Fruit fly (Drosophila melanogaster) whole organism, pupa: ENCODE results near the gene NetA.

ENCODE experiments used
- CG10348 ChIP-seq: fragments of 200-800 bp; sonication (Bioruptor generic); IDR thresholded peaks from 2 replicates; pipeline ENCODE4 v1.3.6; 2022; ENCODE audit warnings: missing biosample characterization, missing genetic modification characterization
- CG14655 ChIP-seq: fragments of 200-800 bp; sonication (Bioruptor generic); optimal IDR thresholded peaks from 3 replicates; lab custom pipeline; 2017; ENCODE audit warnings: mild to moderate bottlenecking, missing biosample characterization, missing genetic modification reagents, missing genetic modification characterization
- CG32121 ChIP-seq: fragments of 200-800 bp; sonication (Bioruptor generic); IDR thresholded peaks from 2 replicates; pipeline ENCODE4 v1.3.6; 2022; ENCODE audit warnings: missing biosample characterization, missing genetic modification characterization
- CG4496 ChIP-seq: fragments of 200-800 bp; sonication (Bioruptor generic); IDR thresholded peaks from 3 replicates; pipeline ENCODE4 v1.3.6; 2022; ENCODE audit warnings: missing biosample characterization, missing genetic modification characterization
- D1 ChIP-seq: fragments of 200-800 bp; sonication (Bioruptor generic); optimal IDR thresholded peaks from 2 replicates; lab custom pipeline; 2018; ENCODE audit warnings: missing biosample characterization, mild to moderate bottlenecking, missing genetic modification characterization, moderate library complexity
- EcR ChIP-seq: fragments of 200-800 bp; sonication (Bioruptor generic); optimal IDR thresholded peaks from 3 replicates; lab custom pipeline; 2019; ENCODE audit warnings: missing biosample characterization, missing genetic modification characterization, mild to moderate bottlenecking, moderate library complexity, missing genetic modification reagents
- fd96Ca ChIP-seq: fragments of 200-800 bp; sonication (Bioruptor generic); IDR thresholded peaks from 3 replicates; pipeline ENCODE4 v1.3.6; 2022; ENCODE audit warnings: missing biosample characterization, missing genetic modification characterization
- rn ChIP-seq: fragments of 200-800 bp; sonication (Bioruptor generic); IDR thresholded peaks from 2 replicates; pipeline ENCODE4 v1.3.6; 2022; ENCODE audit warnings: missing biosample characterization, missing genetic modification characterization

DNA sequence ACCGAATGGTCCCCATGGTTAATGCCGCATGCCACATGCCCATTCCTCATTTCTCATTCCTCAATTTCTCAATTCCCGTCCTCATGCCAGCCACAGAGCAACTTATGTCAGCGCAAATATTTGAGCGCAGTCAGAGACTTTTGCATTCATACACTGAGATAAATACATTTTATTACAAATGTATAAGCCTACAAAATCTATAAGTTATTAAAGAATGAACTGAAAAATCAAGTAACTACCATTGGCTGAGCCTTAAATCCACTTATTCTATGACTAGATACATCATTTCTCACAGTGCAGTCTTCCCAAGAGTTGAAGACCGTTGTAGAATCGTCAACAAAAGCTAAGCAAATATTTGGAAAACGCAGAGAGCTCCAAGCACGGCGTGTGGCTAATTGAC is 31.5 kb downstream of the NetA start:
- TF ChIP-seq EcR: no peak
- no peak for TF ChIP-seq rn (GFP tag; lab: Robert Waterston, UW)
- TF ChIP-seq CG14655 (GFP tag; lab: Kevin White, UChicago): peak; percentile 24
- TF ChIP-seq CG10348 (GFP tag; lab: Robert Waterston, UW): no peak
- TF ChIP-seq CG4496 (GFP tag; lab: Robert Waterston, UW): 0 out of 3 replicates have a peak, but pooled peaks have one; percentile 20
- no peak for TF ChIP-seq CG32121
- no peak for TF ChIP-seq fd96Ca (GFP tag; lab: Robert Waterston, UW)
- no peak for TF ChIP-seq D1 (tag; lab: Kevin White, UChicago)
